Fruit fly (Drosophila melanogaster) whole organism, embryonic: ENCODE results near the gene CG31121.

Experiments
- BEAF-32 ChIP-seq: fragments of 200-800 bp; sonication (Bioruptor generic); optimal IDR thresholded peaks from 3 replicates; lab custom pipeline; 2017; ENCODE audit warnings: missing biosample characterization, missing genetic modification characterization, mild to moderate bottlenecking, moderate library complexity, missing genetic modification reagents
- CG1024 ChIP-seq: fragments of 200-800 bp; sonication (Bioruptor generic); IDR thresholded peaks from 2 replicates; pipeline ENCODE4 v1.3.6; 2022; ENCODE audit warnings: missing biosample characterization, missing genetic modification characterization
- CG10274 ChIP-seq: fragments of 200-800 bp; sonication (Bioruptor generic); optimal IDR thresholded peaks from 3 replicates; lab custom pipeline; 2017; ENCODE audit warnings: missing biosample characterization, mild to moderate bottlenecking, missing genetic modification characterization
- CG10979 ChIP-seq: fragments of 200-800 bp; sonication (Bioruptor generic); optimal IDR thresholded peaks from 2 replicates; lab custom pipeline; 2018; ENCODE audit warnings: missing biosample characterization, mild to moderate bottlenecking, missing genetic modification characterization, moderate library complexity
- CG11085 ChIP-seq: fragments of 200-800 bp; sonication (Bioruptor generic); IDR thresholded peaks from 2 replicates; pipeline ENCODE4 v1.3.6; 2022; ENCODE audit warnings: missing biosample characterization, missing genetic modification characterization
- CG11247 ChIP-seq: fragments of 200-800 bp; sonication (Bioruptor generic); IDR thresholded peaks from 2 replicates; pipeline ENCODE4 v1.3.6; 2022; ENCODE audit warnings: missing biosample characterization, missing genetic modification characterization
- CG11695 ChIP-seq: fragments of 200-800 bp; sonication (Bioruptor generic); IDR thresholded peaks from 3 replicates; pipeline ENCODE4 v1.3.6; 2022; ENCODE audit warnings: missing biosample characterization, missing genetic modification characterization
- CG12219 ChIP-seq: fragments of 200-800 bp; sonication (Bioruptor generic); optimal IDR thresholded peaks from 3 replicates; lab custom pipeline; 2018; ENCODE audit warnings: missing biosample characterization, mild to moderate bottlenecking, missing genetic modification characterization
- CG12744 ChIP-seq: fragments of 200-800 bp; sonication (Bioruptor generic); optimal IDR thresholded peaks from 2 replicates; lab custom pipeline; 2016; ENCODE audit warnings: missing biosample characterization, missing genetic modification characterization
- CG13287 ChIP-seq: fragments of 200-800 bp; sonication (Bioruptor generic); IDR thresholded peaks from 2 replicates; pipeline ENCODE4 v1.3.6; 2022; ENCODE audit warnings: missing biosample characterization, missing genetic modification characterization; ENCODE audit not compliant: partially characterized antibody
- CG13424 ChIP-seq: fragments of 200-800 bp; sonication (Bioruptor generic); optimal IDR thresholded peaks from 2 replicates; lab custom pipeline; 2019; ENCODE audit warnings: missing biosample characterization, mild to moderate bottlenecking, missing genetic modification characterization, moderate library complexity
- CG16779 ChIP-seq: fragments of 200-800 bp; sonication (Bioruptor generic); IDR thresholded peaks from 2 replicates; pipeline ENCODE4 v1.3.6; 2022; ENCODE audit warnings: missing biosample characterization, missing genetic modification characterization
- CG17328 ChIP-seq: fragments of 200-800 bp; sonication (Bioruptor generic); IDR thresholded peaks from 2 replicates; pipeline ENCODE4 v1.3.6; 2022; ENCODE audit warnings: missing biosample characterization, missing genetic modification characterization
- CG17829 ChIP-seq: fragments of 200-800 bp; optimal IDR thresholded peaks from 2 replicates; lab custom pipeline; 2019; ENCODE audit warnings: missing biosample characterization, mild to moderate bottlenecking, missing genetic modification characterization, moderate library complexity
- CG32767 ChIP-seq: fragments of 200-800 bp; sonication (Bioruptor generic); IDR thresholded peaks from 2 replicates; pipeline ENCODE4 v1.3.6; 2022; ENCODE audit warnings: missing biosample characterization, missing genetic modification characterization
- CG34376 ChIP-seq: fragments of 200-800 bp; sonication (Bioruptor generic); optimal IDR thresholded peaks from 2 replicates; lab custom pipeline; 2018; ENCODE audit warnings: missing biosample characterization, mild to moderate bottlenecking, missing genetic modification characterization
- CG4282 ChIP-seq: fragments of 200-800 bp; sonication (Bioruptor generic); optimal IDR thresholded peaks from 2 replicates; lab custom pipeline; 2016; ENCODE audit warnings: missing biosample characterization, missing genetic modification characterization
- CG4424 ChIP-seq: fragments of 200-800 bp; sonication (Bioruptor generic); optimal IDR thresholded peaks from 3 replicates; lab custom pipeline; 2016; ENCODE audit warnings: missing biosample characterization, missing genetic modification characterization
- CG6791 ChIP-seq: fragments of 200-800 bp; sonication (Bioruptor generic); IDR thresholded peaks from 3 replicates; pipeline ENCODE4 v1.3.6; 2022; ENCODE audit warnings: missing biosample characterization, missing genetic modification characterization; ENCODE audit not compliant: partially characterized antibody
- Dip2 ChIP-seq: fragments of 200-800 bp; sonication (Bioruptor generic); IDR thresholded peaks from 2 replicates; pipeline ENCODE4 v1.3.6; 2022; ENCODE audit warnings: missing biosample characterization, missing genetic modification characterization
- Dp ChIP-seq: fragments of 200-800 bp; sonication (Bioruptor generic); optimal IDR thresholded peaks from 2 replicates; lab custom pipeline; 2018; ENCODE audit warnings: missing biosample characterization, mild to moderate bottlenecking, missing genetic modification characterization, moderate library complexity
- Dref ChIP-seq: fragments of 200-800 bp; sonication (Bioruptor generic); IDR thresholded peaks from 2 replicates; pipeline ENCODE4 v1.3.6; 2022; ENCODE audit warnings: missing biosample characterization, missing genetic modification characterization
- E2f1 ChIP-seq: fragments of 200-800 bp; sonication (Bioruptor generic); IDR thresholded peaks from 2 replicates; pipeline ENCODE4 v1.3.6; 2022; ENCODE audit warnings: missing biosample characterization, missing genetic modification characterization
- GATAe ChIP-seq: fragments of 200-800 bp; sonication (Bioruptor generic); conservative IDR thresholded peaks from 2 replicates; pipeline ENCODE4 v1.3.6; 2022; ENCODE audit warnings: missing biosample characterization, missing genetic modification characterization
- Gsc ChIP-seq: fragments of 200-800 bp; sonication (Bioruptor generic); IDR thresholded peaks from 2 replicates; pipeline ENCODE4 v1.3.6; 2022; ENCODE audit warnings: missing biosample characterization, missing genetic modification characterization
- HLH3B ChIP-seq: fragments of 200-800 bp; sonication (Bioruptor generic); IDR thresholded peaks from 2 replicates; pipeline ENCODE4 v1.3.6; 2022; ENCODE audit warnings: missing biosample characterization, missing genetic modification characterization
- Hand ChIP-seq: fragments of 200-800 bp; sonication (Bioruptor generic); optimal IDR thresholded peaks from 2 replicates; lab custom pipeline; 2017; ENCODE audit warnings: mild to moderate bottlenecking, missing biosample characterization, missing genetic modification reagents, missing genetic modification characterization
- Meics ChIP-seq: fragments of 200-800 bp; sonication (Bioruptor generic); optimal IDR thresholded peaks from 2 replicates; lab custom pipeline; 2017; ENCODE audit warnings: missing biosample characterization, mild to moderate bottlenecking, missing genetic modification characterization
- Mes4 ChIP-seq: fragments of 200-800 bp; sonication (Bioruptor generic); optimal IDR thresholded peaks from 2 replicates; lab custom pipeline; 2016; ENCODE audit warnings: missing biosample characterization, missing genetic modification characterization
- NfI ChIP-seq: fragments of 200-800 bp; sonication (Bioruptor generic); optimal IDR thresholded peaks from 3 replicates; lab custom pipeline; 2018; ENCODE audit warnings: missing biosample characterization, mild to moderate bottlenecking, missing genetic modification characterization, moderate library complexity
- Ravus ChIP-seq: fragments of 200-800 bp; sonication (Bioruptor generic); IDR thresholded peaks from 2 replicates; pipeline ENCODE4 v1.3.6; 2022; ENCODE audit warnings: missing biosample characterization, missing genetic modification characterization
- Trl ChIP-seq, 3 experiments: fragments of >200 bp in 2 of 3; fragments of 200-800 bp in 1 of 3; sonication (Bioruptor generic) in 1 of 3; optimal IDR thresholded peaks; 2 replicates in 1 of 3; 3 replicates in 2 of 3; lab custom pipeline; 2016 to 2017; ENCODE audit warnings: missing biosample characterization in 1 of 3, missing genetic modification characterization in 1 of 3
- abd-A ChIP-seq: fragments of 200-800 bp; sonication (Bioruptor generic); optimal IDR thresholded peaks from 3 replicates; lab custom pipeline; 2019; ENCODE audit warnings: missing biosample characterization, mild to moderate bottlenecking, missing genetic modification characterization, moderate library complexity
- amos ChIP-seq: fragments of 200-800 bp; sonication (Bioruptor generic); IDR thresholded peaks from 2 replicates; pipeline ENCODE4 v1.3.6; 2022; ENCODE audit warnings: missing biosample characterization, missing genetic modification characterization; ENCODE audit not compliant: partially characterized antibody
- bab2 ChIP-seq: fragments of 200-800 bp; sonication (Bioruptor generic); optimal IDR thresholded peaks from 2 replicates; lab custom pipeline; 2016; ENCODE audit warnings: missing biosample characterization, missing genetic modification characterization
- crc ChIP-seq: fragments of 200-800 bp; sonication (Bioruptor generic); optimal IDR thresholded peaks from 2 replicates; lab custom pipeline; 2016; ENCODE audit warnings: missing biosample characterization, missing genetic modification characterization
- danr ChIP-seq: fragments of 200-800 bp; sonication (Bioruptor generic); IDR thresholded peaks from 2 replicates; pipeline ENCODE4 v1.3.6; 2022; ENCODE audit warnings: missing biosample characterization, missing genetic modification characterization
- eve ChIP-seq, 2 experiments: fragments of >200 bp; optimal IDR thresholded peaks; 2 replicates each; lab custom pipeline; 2017; ENCODE audit warnings: missing biosample characterization in 2 of 2, missing genetic modification characterization in 2 of 2
- ewg ChIP-seq: fragments of 200-800 bp; sonication (Bioruptor generic); optimal IDR thresholded peaks from 3 replicates; lab custom pipeline; 2017; ENCODE audit warnings: mild to moderate bottlenecking, missing biosample characterization, missing genetic modification reagents, missing genetic modification characterization
- ftz-f1 ChIP-seq: fragments of 200-800 bp; sonication (Bioruptor generic); optimal IDR thresholded peaks from 2 replicates; lab custom pipeline; 2016; ENCODE audit warnings: missing biosample characterization, missing genetic modification characterization
- hbn ChIP-seq: fragments of 200-800 bp; sonication (Bioruptor generic); IDR thresholded peaks from 2 replicates; pipeline ENCODE4 v1.3.6; 2022; ENCODE audit warnings: missing biosample characterization, missing genetic modification characterization; ENCODE audit not compliant: partially characterized antibody
- knrl ChIP-seq: fragments of 200-800 bp; sonication (Bioruptor generic); IDR thresholded peaks from 3 replicates; pipeline ENCODE4 v1.3.6; 2022; ENCODE audit warnings: missing biosample characterization, missing genetic modification characterization; ENCODE audit not compliant: partially characterized antibody
- nmo ChIP-seq: fragments of 200-800 bp; sonication (Bioruptor generic); optimal IDR thresholded peaks from 2 replicates; lab custom pipeline; 2018; ENCODE audit warnings: missing biosample characterization, mild to moderate bottlenecking, missing genetic modification characterization, moderate library complexity
- otp ChIP-seq: fragments of 200-800 bp; sonication (Bioruptor generic); IDR thresholded peaks from 3 replicates; pipeline ENCODE4, ENCODE4 v1.3.6; 2022; ENCODE audit warnings: missing biosample characterization, missing genetic modification characterization
- pho ChIP-seq: fragments of 200-800 bp; sonication (Bioruptor generic); optimal IDR thresholded peaks from 2 replicates; lab custom pipeline; 2016; ENCODE audit warnings: missing biosample characterization, missing genetic modification characterization
- pros ChIP-seq: fragments of 200-800 bp; sonication (Bioruptor generic); optimal IDR thresholded peaks from 3 replicates; lab custom pipeline; 2019; ENCODE audit warnings: missing biosample characterization, mild to moderate bottlenecking, missing genetic modification characterization, moderate library complexity
- rib ChIP-seq: fragments of 200-800 bp; sonication (Bioruptor generic); IDR thresholded peaks from 2 replicates; pipeline ENCODE4 v1.3.6; 2022; ENCODE audit warnings: missing biosample characterization, missing genetic modification characterization
- row ChIP-seq: fragments of 200-800 bp; sonication (Bioruptor generic); IDR thresholded peaks from 3 replicates; pipeline ENCODE4 v1.3.6; 2022; ENCODE audit warnings: missing biosample characterization, missing genetic modification characterization
- tx ChIP-seq: fragments of 200-800 bp; sonication (Bioruptor generic); optimal IDR thresholded peaks from 2 replicates; lab custom pipeline; 2016; ENCODE audit warnings: missing biosample characterization, missing genetic modification characterization
- vnd ChIP-seq: fragments of 200-800 bp; sonication (Bioruptor generic); IDR thresholded peaks from 3 replicates; pipeline ENCODE4 v1.3.6; 2022; ENCODE audit warnings: missing biosample characterization, missing genetic modification characterization; ENCODE audit not compliant: partially characterized antibody

Gene CG31121

dm6 chr3R:24850420-24850819 is 44.0 kb downstream of the CG31121 start, which contains the start of gene CG7006 (continued):
- TF ChIP-seq Gsc (GFP tag; lab: Robert Waterston, UW): no peak
- peak; percentile 85 for TF ChIP-seq CG16779 (GFP tag; lab: Robert Waterston, UW)
- peak; percentile 68 for TF ChIP-seq CG12744 (GFP tag; lab: Kevin White, UChicago)
- no peak for TF ChIP-seq Dip2 (GFP tag; lab: Robert Waterston, UW)
- 0 out of 3 replicates have a peak, but pooled peaks have one; percentile 18 for TF ChIP-seq otp
- TF ChIP-seq CG11695 (GFP tag; lab: Robert Waterston, UW): no peak
- TF ChIP-seq CG10979 (tag; lab: Kevin White, UChicago): peak; percentile 16
- TF ChIP-seq pho (GFP tag; lab: Kevin White, UChicago): peak; percentile 84
- peak; percentile 33 for TF ChIP-seq CG34376 (GFP tag; lab: Kevin White, UChicago)
- no peak for TF ChIP-seq CG1024
- TF ChIP-seq GATAe: no peak; the same call in 1 of the 2 replicates
- TF ChIP-seq Mes4 (GFP tag; lab: Kevin White, UChicago): peak; percentile 35
- no peak for TF ChIP-seq CG12219
- no peak for TF ChIP-seq Ravus
- peak; percentile 75 for TF ChIP-seq tx (GFP tag; lab: Kevin White, UChicago)
- peak; percentile 78 for TF ChIP-seq knrl (GFP tag; lab: Robert Waterston, UW)
- peak; percentile 79 for TF ChIP-seq CG11247
- TF ChIP-seq CG13424 (tag; lab: Kevin White, UChicago): peak; percentile 43
- TF ChIP-seq row (GFP tag; lab: Robert Waterston, UW): peak; percentile 27; the same call in 1 of the 3 replicates
- TF ChIP-seq eve (GFP tag; optimal IDR thresholded peaks at IDR 0.05; lab: Kevin White, UChicago): no peak
- TF ChIP-seq Dp (GFP tag; lab: Kevin White, UChicago): peak; percentile 98
- peak; percentile 91 for TF ChIP-seq Dref (GFP tag; lab: Robert Waterston, UW)
- TF ChIP-seq bab2 (GFP tag; lab: Kevin White, UChicago): peak; percentile 80
- peak; percentile 66 for TF ChIP-seq CG11085 (GFP tag; lab: Robert Waterston, UW)
- TF ChIP-seq BEAF-32: peak; percentile 84
- peak; percentile 5 for TF ChIP-seq crc
- TF ChIP-seq Trl (optimal IDR thresholded peaks at IDR 0.05; lab: Kevin White, UChicago): no peak
- peak; percentile 82 for TF ChIP-seq Trl (GFP tag; optimal IDR thresholded peaks at IDR 0.05; lab: Kevin White, UChicago)
- no peak for TF ChIP-seq abd-A (tag; lab: Kevin White, UChicago)
- TF ChIP-seq HLH3B (GFP tag; lab: Robert Waterston, UW): peak; percentile 65
- 0 out of 2 replicates have a peak, but pooled peaks have one; percentile 33 for TF ChIP-seq rib (GFP tag; lab: Robert Waterston, UW)
- TF ChIP-seq CG10274 (GFP tag; lab: Kevin White, UChicago): no peak
- TF ChIP-seq Hand (GFP tag; lab: Kevin White, UChicago): no peak
- TF ChIP-seq CG13287 (GFP tag; lab: Robert Waterston, UW): peak; percentile 85
- peak; percentile 15 for TF ChIP-seq ewg (GFP tag; lab: Kevin White, UChicago)
- TF ChIP-seq CG17829 (tag; lab: Kevin White, UChicago): peak; percentile 62
- peak; percentile 14; the same call in 1 of the 2 replicates for TF ChIP-seq CG17328 (GFP tag; lab: Robert Waterston, UW)
- peak; percentile 88 for TF ChIP-seq CG6791 (GFP tag; lab: Robert Waterston, UW)
- TF ChIP-seq amos (GFP tag; lab: Robert Waterston, UW): peak; percentile 85
- peak; percentile 77 for TF ChIP-seq hbn (GFP tag; lab: Robert Waterston, UW)
- TF ChIP-seq CG32767 (GFP tag; lab: Robert Waterston, UW): no peak
- TF ChIP-seq NfI: peak; percentile 77
- TF ChIP-seq ftz-f1 (GFP tag; lab: Kevin White, UChicago): no peak
- no peak for TF ChIP-seq pros (GFP tag; lab: Kevin White, UChicago)
- TF ChIP-seq CG4282: peak; percentile 71
- TF ChIP-seq CG4424: peak; percentile 65
- peak; percentile 55; the same call in 2 of the 3 replicates for TF ChIP-seq vnd
- TF ChIP-seq danr (GFP tag; lab: Robert Waterston, UW): no peak
- peak; percentile 59 for TF ChIP-seq nmo
- TF ChIP-seq Meics (GFP tag; lab: Kevin White, UChicago): peak; percentile 54
- 0 out of 2 replicates have a peak, but pooled peaks have one; percentile 42 for TF ChIP-seq E2f1
